Fruit fly (Drosophila melanogaster) ovary, adult (tissue): Measurements from ENCODE around the gene CG13315.

Experiments
- CG17801 ChIP-seq: fragments of 200-800 bp; optimal IDR thresholded peaks from 2 replicates; lab custom pipeline; 2019; ENCODE audit warnings: missing biosample characterization, mild to moderate bottlenecking, missing genetic modification characterization, moderate library complexity; ENCODE audit not compliant: partially characterized antibody

The CG13315 gene

dm6 chr3L:9115654-9116053, 19.0 kb downstream of the CG13315 start:
- no peak for TF ChIP-seq CG17801

- no peak for TF ChIP-seq CG17801
These were observed 22.9 kb downstream of the CG13315 start for dm6 chr3L:9119564-9119963.

dm6 chr3L:9121289-9121688, 24.6 kb downstream of the CG13315 start:
- no peak for TF ChIP-seq CG17801

- no peak for TF ChIP-seq CG17801
These were observed 28.2 kb downstream of the CG13315 start for dm6 chr3L:9124923-9125260.

dm6 chr3L:9125261-9126020, 28.8 kb downstream of the CG13315 start:
- TF ChIP-seq CG17801: peak; percentile 41

dm6 chr3L:9126021-9126811, 29.5 kb downstream of the CG13315 start:
- TF ChIP-seq CG17801: no peak

- TF ChIP-seq CG17801: no peak
These were observed 30.4 kb downstream of the CG13315 start for dm6 chr3L:9126888-9127689.

dm6 chr3L:9127690-9128458, 31.2 kb downstream of the CG13315 start:
- no peak for TF ChIP-seq CG17801

dm6 chr3L:9128700-9129582, 32.3 kb downstream of the CG13315 start:
- no peak for TF ChIP-seq CG17801

- TF ChIP-seq CG17801: no peak
These were observed 33.0 kb downstream of the CG13315 start for dm6 chr3L:9129583-9130146.

dm6 chr3L:9134349-9134748, 37.7 kb downstream of the CG13315 start, which contains the start of the genes bol and Dhpr:
bol (minus strand) TSS chr3L:9134405.
Dhpr (plus strand) TSS chr3L:9134560.
- no peak for TF ChIP-seq CG17801

dm6 chr3L:9135792-9136191, 39.1 kb downstream of the CG13315 start:
- no peak for TF ChIP-seq CG17801

dm6 chr3L:9136976-9137954, 40.6 kb downstream of the CG13315 start, which contains the start of the genes Use1 and nwk:
Use1 (minus strand) TSS chr3L:9137181.
nwk (plus strand) TSS chr3L:9137860.
- no peak for TF ChIP-seq CG17801
